Fruit fly (Drosophila melanogaster): ENCODE results near the gene CG14174.

dm6 chr3L:9723108-9723507 lies 4.0 kb downstream of the CG14174 start, which contains the start of the genes nbs and defl:
- TF ChIP-seq Myc (optimal IDR thresholded peaks at IDR 0.05) (no peak), ttk (optimal IDR thresholded peaks at IDR 0.05) (no peak)

Data from Kc167 (cell line).